Worm (Caenorhabditis elegans): ENCODE results near the gene unc-24.

DNA sequence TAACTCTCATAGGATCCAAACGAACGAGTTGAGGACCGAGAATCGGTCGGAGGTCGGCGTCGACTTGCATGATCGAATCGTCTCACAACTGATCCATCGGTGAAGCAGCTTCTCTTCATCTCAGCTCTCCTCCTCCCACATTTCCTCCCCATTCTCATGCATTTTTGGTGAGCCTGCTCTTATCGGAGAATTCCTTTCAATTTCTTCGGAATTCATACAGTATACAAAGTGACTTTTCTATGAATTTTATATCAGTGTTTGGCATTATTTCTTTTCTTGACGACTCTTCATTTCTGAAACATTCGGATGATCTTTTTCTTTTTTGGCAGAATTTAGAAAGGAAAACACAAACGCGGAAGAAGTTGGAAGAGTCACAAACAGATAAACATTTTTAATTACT, 7.4 kb downstream of the unc-24 start, which contains the start of gene mec-17:
- TF ChIP-seq ama-1 (optimal IDR thresholded peaks at IDR 0.05) (no peak), F13H6.1 (tag; optimal IDR thresholded peaks at IDR 0.05) (no peak), pros-1 (tag; optimal IDR thresholded peaks at IDR 0.05) (no peak), pha-4 (tag; optimal IDR thresholded peaks at IDR 0.05) (no peak), pag-3 (tag; optimal IDR thresholded peaks at IDR 0.05; ENCODE audit: borderline replicate concordance) (no peak), unc-42 (tag; optimal IDR thresholded peaks at IDR 0.05) (no peak), ceh-45 (GFP tag; IDR thresholded peaks at IDR 0.05) (no peak), tbx-7 (tag; optimal IDR thresholded peaks at IDR 0.05) (no peak), elt-2 (tag; optimal IDR thresholded peaks at IDR 0.05) (no peak), pax-1 (tag; optimal IDR thresholded peaks at IDR 0.05) (no peak), nhr-232 (tag; optimal IDR thresholded peaks at IDR 0.05) (no peak)
